Worm (Caenorhabditis elegans) whole organism, L4/young adult: ENCODE measurements around the gene Y32H12A.7.

Experiments used
- W03F9.2 ChIP-seq: fragments of 150-350 bp; optimal IDR thresholded peaks from 2 replicates; lab custom pipeline; 2014; ENCODE audit warnings: missing biosample characterization, missing genetic modification characterization
- dao-5 ChIP-seq: sonication (generic microtip); optimal IDR thresholded peaks from 2 replicates; lab custom pipeline; 2016; ENCODE audit warnings: missing genotype, missing genetic modification characterization, moderate library complexity, missing compliant biosample characterization
- him-1 ChIP-seq: sonication (generic microtip); optimal IDR thresholded peaks from 2 replicates; lab custom pipeline; 2016; ENCODE audit warnings: missing genotype, missing genetic modification reagents, missing genetic modification characterization, missing compliant biosample characterization

ce11 chrIII:5419527-5419926 is 34.3 kb upstream of the Y32H12A.7 start:
- TF ChIP-seq him-1 (tag; lab: Kevin White, UChicago) (no peak), W03F9.2 (tag; lab: Kevin White, UChicago) (no peak), dao-5 (tag; lab: Kevin White, UChicago) (no peak)
